Worm (Caenorhabditis elegans) whole organism, L3 larva: ENCODE results near the gene hsp-12.6.

Experiments
- daf-12 ChIP-seq: fragments of 150-350 bp; optimal IDR thresholded peaks from 2 replicates; lab custom pipeline; 2014; ENCODE audit warnings: missing biosample characterization, missing genetic modification reagents, missing genetic modification characterization
- nhr-12 ChIP-seq: fragments of 150-350 bp; optimal IDR thresholded peaks from 2 replicates; lab custom pipeline; 2014; ENCODE audit warnings: missing biosample characterization, missing genetic modification characterization
- nhr-237 ChIP-seq: fragments of 150-350 bp; optimal IDR thresholded peaks from 2 replicates; lab custom pipeline; 2014; ENCODE audit warnings: missing biosample characterization, missing genetic modification characterization
- nhr-76 ChIP-seq: fragments of 150-350 bp; sonication (generic microtip); optimal IDR thresholded peaks from 5 replicates; lab custom pipeline; 2014; ENCODE audit warnings: missing biosample characterization, missing genetic modification characterization
- zag-1 ChIP-seq: fragments of 150-350 bp; optimal IDR thresholded peaks from 2 replicates; lab custom pipeline; 2014; ENCODE audit warnings: missing biosample characterization, missing genetic modification characterization

DNA sequence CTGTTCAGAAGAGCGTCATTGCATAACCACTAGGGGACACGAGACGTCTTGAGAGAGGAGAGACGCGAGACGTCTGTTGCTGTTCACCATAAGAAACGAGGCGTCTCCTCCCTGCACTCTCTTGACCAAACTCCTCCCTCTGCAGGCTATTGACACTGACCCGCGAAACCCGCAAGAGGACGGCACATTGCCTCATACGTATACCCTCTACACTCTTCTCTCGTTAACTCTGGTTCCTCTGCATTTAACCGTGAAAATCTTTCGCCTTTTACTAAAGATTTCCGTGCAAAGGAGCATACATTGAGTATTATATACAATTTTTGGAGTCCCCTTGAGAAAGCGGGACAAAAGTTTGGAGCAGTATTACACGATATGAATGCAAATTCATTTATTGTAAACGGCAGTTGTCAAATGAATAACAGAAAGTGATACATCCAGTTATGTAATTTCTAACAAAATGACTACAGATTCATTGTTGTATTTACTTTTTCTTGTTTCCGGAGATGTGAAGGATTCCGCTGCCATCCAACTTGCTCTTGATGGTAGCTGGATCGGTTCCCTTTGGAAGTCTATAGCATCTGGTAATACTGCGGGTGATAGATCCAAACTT lies 2.5 kb downstream of the hsp-12.6 start:
- TF ChIP-seq nhr-237 (no peak), nhr-76 (tag; lab: Kevin White, UChicago) (peak; percentile 86), daf-12 (tag; lab: Kevin White, UChicago) (no peak), zag-1 (tag; lab: Kevin White, UChicago) (no peak), nhr-12 (no peak)
